Fruit fly (Drosophila melanogaster): ENCODE results near the gene Saf6.

- TF ChIP-seq gl (tag; optimal IDR thresholded peaks at IDR 0.05) = no peak
- TF ChIP-seq Ets98B (GFP tag; IDR thresholded peaks at IDR 0.05) = peak; percentile 61
- TF ChIP-seq CG14655 (GFP tag; optimal IDR thresholded peaks at IDR 0.05) = peak; percentile 76
- TF ChIP-seq CG13204 (GFP tag; optimal IDR thresholded peaks at IDR 0.05) = no peak
- peak; percentile 5 for TF ChIP-seq CG8159 (tag; optimal IDR thresholded peaks at IDR 0.05)
- no peak for TF ChIP-seq CG10348 (GFP tag; IDR thresholded peaks at IDR 0.05)
- TF ChIP-seq CG8301 (tag; optimal IDR thresholded peaks at IDR 0.05) = peak; percentile 83
- no peak for TF ChIP-seq EcR (GFP tag; optimal IDR thresholded peaks at IDR 0.05)
- TF ChIP-seq CG15710 (tag; optimal IDR thresholded peaks at IDR 0.05) = no peak
- TF ChIP-seq Snoo (tag; optimal IDR thresholded peaks at IDR 0.05) = peak; percentile 10
- TF ChIP-seq fd96Ca (GFP tag; IDR thresholded peaks at IDR 0.05) = peak; percentile 78; the same call in 2 of the 3 replicates
- TF ChIP-seq CG9948 (tag; optimal IDR thresholded peaks at IDR 0.05) = peak; percentile 1
- no peak for TF ChIP-seq D1 (tag; optimal IDR thresholded peaks at IDR 0.05)
Observed at dm6 chr2L:846167-846868, 30.6 kb upstream of the Saf6 start.

Data from whole organism, pupa.